Fruit fly (Drosophila melanogaster) whole organism, embryonic: ENCODE results near the gene CG43354.

Experiments
- Adf1 ChIP-seq: fragments of 200-800 bp; sonication (Bioruptor generic); IDR thresholded peaks from 2 replicates; pipeline ENCODE4 v1.3.6; 2022; ENCODE audit warnings: missing biosample characterization, missing genetic modification characterization
- CG10209 ChIP-seq: fragments of 200-800 bp; sonication (Bioruptor generic); optimal IDR thresholded peaks from 3 replicates; lab custom pipeline; 2017; ENCODE audit warnings: missing biosample characterization, mild to moderate bottlenecking, missing genetic modification characterization, missing genetic modification reagents
- CG10321 ChIP-seq: fragments of 200-800 bp; sonication (Bioruptor generic); IDR thresholded peaks from 2 replicates; pipeline ENCODE4 v1.3.6; 2022; ENCODE audit warnings: missing biosample characterization, missing genetic modification characterization
- CG10543 ChIP-seq: fragments of 200-800 bp; sonication (Bioruptor generic); optimal IDR thresholded peaks from 3 replicates; lab custom pipeline; 2017; ENCODE audit warnings: missing biosample characterization, mild to moderate bottlenecking, missing genetic modification characterization, moderate library complexity
- CG11695 ChIP-seq: fragments of 200-800 bp; sonication (Bioruptor generic); IDR thresholded peaks from 3 replicates; pipeline ENCODE4 v1.3.6; 2022; ENCODE audit warnings: missing biosample characterization, missing genetic modification characterization
- CG13624 ChIP-seq: fragments of 200-800 bp; sonication (Bioruptor generic); optimal IDR thresholded peaks from 2 replicates; lab custom pipeline; 2016; ENCODE audit warnings: missing biosample characterization, missing genetic modification characterization
- CG14860 ChIP-seq: fragments of 200-800 bp; sonication (Bioruptor generic); IDR thresholded peaks from 3 replicates; pipeline ENCODE4 v1.3.6; 2022; ENCODE audit warnings: missing biosample characterization, missing genetic modification characterization; ENCODE audit not compliant: partially characterized antibody
- CG15269 ChIP-seq: fragments of 200-800 bp; sonication (Bioruptor generic); optimal IDR thresholded peaks from 2 replicates; lab custom pipeline; 2018; ENCODE audit warnings: missing biosample characterization, mild to moderate bottlenecking, missing genetic modification characterization, moderate library complexity
- CG1792 ChIP-seq: fragments of 200-800 bp; sonication (Bioruptor generic); optimal IDR thresholded peaks from 2 replicates; lab custom pipeline; 2016; ENCODE audit warnings: missing biosample characterization, missing genetic modification characterization
- CG18262 ChIP-seq: fragments of 200-800 bp; optimal IDR thresholded peaks from 3 replicates; lab custom pipeline; 2019; ENCODE audit warnings: missing biosample characterization, mild to moderate bottlenecking, missing genetic modification characterization, moderate library complexity
- CG32772 ChIP-seq: fragments of 200-800 bp; sonication (Bioruptor generic); IDR thresholded peaks from 2 replicates; pipeline ENCODE4 v1.3.6; 2022; ENCODE audit warnings: missing biosample characterization, missing genetic modification characterization
- CG34422 ChIP-seq: fragments of 200-800 bp; sonication (Bioruptor generic); IDR thresholded peaks from 3 replicates; pipeline ENCODE4 v1.3.6; 2022; ENCODE audit warnings: missing biosample characterization, missing genetic modification characterization
- CG6654 ChIP-seq: fragments of 200-800 bp; sonication (Bioruptor generic); optimal IDR thresholded peaks from 2 replicates; lab custom pipeline; 2017; ENCODE audit warnings: missing biosample characterization, mild to moderate bottlenecking, missing genetic modification characterization
- CG7745 ChIP-seq: fragments of 200-800 bp; sonication (Bioruptor generic); optimal IDR thresholded peaks from 2 replicates; lab custom pipeline; 2018; ENCODE audit warnings: missing biosample characterization, mild to moderate bottlenecking, missing genetic modification characterization, moderate library complexity
- CG9876 ChIP-seq: fragments of 200-800 bp; sonication (Bioruptor generic); optimal IDR thresholded peaks from 2 replicates; lab custom pipeline; 2016; ENCODE audit warnings: missing biosample characterization, missing genetic modification characterization
- Dbx ChIP-seq: fragments of 200-800 bp; sonication (Bioruptor generic); IDR thresholded peaks from 3 replicates; pipeline ENCODE4 v1.3.6; 2022; ENCODE audit warnings: missing biosample characterization, missing genetic modification characterization
- Doc2 ChIP-seq: fragments of 200-800 bp; sonication (Bioruptor generic); IDR thresholded peaks from 2 replicates; pipeline ENCODE4 v1.3.6; 2022; ENCODE audit warnings: missing biosample characterization, missing genetic modification characterization
- Drgx ChIP-seq: fragments of 200-800 bp; sonication (Bioruptor generic); IDR thresholded peaks from 2 replicates; pipeline ENCODE4 v1.3.6; 2022; ENCODE audit warnings: missing biosample characterization, missing genetic modification characterization
- Fer1 ChIP-seq: fragments of 200-800 bp; sonication (Bioruptor generic); optimal IDR thresholded peaks from 2 replicates; lab custom pipeline; 2017; ENCODE audit warnings: missing biosample characterization, mild to moderate bottlenecking, missing genetic modification characterization
- GATAe ChIP-seq: fragments of 200-800 bp; sonication (Bioruptor generic); conservative IDR thresholded peaks from 2 replicates; pipeline ENCODE4 v1.3.6; 2022; ENCODE audit warnings: missing biosample characterization, missing genetic modification characterization
- Hmx ChIP-seq: fragments of 200-800 bp; sonication (Bioruptor generic); optimal IDR thresholded peaks from 2 replicates; lab custom pipeline; 2016; ENCODE audit warnings: missing biosample characterization, missing genetic modification characterization
- Hsf ChIP-seq: fragments of 200-800 bp; sonication (Bioruptor generic); optimal IDR thresholded peaks from 3 replicates; lab custom pipeline; 2016; ENCODE audit warnings: missing biosample characterization, missing genetic modification characterization
- Kr ChIP-seq: fragments of 200-800 bp; sonication (Bioruptor generic); optimal IDR thresholded peaks from 2 replicates; lab custom pipeline; 2017; ENCODE audit warnings: missing biosample characterization, mild to moderate bottlenecking, missing genetic modification characterization
- NfI ChIP-seq: fragments of 200-800 bp; sonication (Bioruptor generic); optimal IDR thresholded peaks from 3 replicates; lab custom pipeline; 2018; ENCODE audit warnings: missing biosample characterization, mild to moderate bottlenecking, missing genetic modification characterization, moderate library complexity
- Xbp1 ChIP-seq: fragments of 200-800 bp; sonication (Bioruptor generic); optimal IDR thresholded peaks from 3 replicates; lab custom pipeline; 2016; ENCODE audit warnings: missing biosample characterization, mild to moderate bottlenecking, missing genetic modification characterization
- Xrp1 ChIP-seq: fragments of 200-800 bp; sonication (Bioruptor generic); IDR thresholded peaks from 2 replicates; pipeline ENCODE4 v1.3.6; 2022; ENCODE audit warnings: missing biosample characterization, missing genetic modification characterization
- ap ChIP-seq: fragments of 200-800 bp; sonication (Bioruptor generic); IDR thresholded peaks from 2 replicates; pipeline ENCODE4 v1.3.6; 2022; ENCODE audit warnings: missing biosample characterization, missing genetic modification characterization
- bowl ChIP-seq: fragments of 200-800 bp; sonication (Bioruptor generic); IDR thresholded peaks from 2 replicates; pipeline ENCODE4 v1.3.6; 2022; ENCODE audit warnings: missing biosample characterization, missing genetic modification characterization
- bsh ChIP-seq, 2 experiments: fragments of 200-800 bp; sonication (Bioruptor generic); optimal IDR thresholded peaks; 2 replicates each; lab custom pipeline; 2017 to 2018; ENCODE audit warnings: mild to moderate bottlenecking in 2 of 2, missing biosample characterization in 2 of 2, missing genetic modification characterization in 2 of 2, moderate library complexity in 1 of 2
- cas ChIP-seq: fragments of 200-800 bp; sonication (Bioruptor generic); IDR thresholded peaks from 2 replicates; pipeline ENCODE4 v1.3.6; 2022; ENCODE audit warnings: missing biosample characterization, missing genetic modification characterization
- crol ChIP-seq: fragments of 200-800 bp; sonication (Bioruptor generic); IDR thresholded peaks from 2 replicates; pipeline ENCODE4 v1.3.6; 2022; ENCODE audit warnings: missing biosample characterization, missing genetic modification characterization
- eve ChIP-seq, 2 experiments: fragments of >200 bp; optimal IDR thresholded peaks; 2 replicates each; lab custom pipeline; 2017; ENCODE audit warnings: missing biosample characterization in 2 of 2, missing genetic modification characterization in 2 of 2
- fd64A ChIP-seq: fragments of 200-800 bp; sonication (Bioruptor generic); optimal IDR thresholded peaks from 3 replicates; lab custom pipeline; 2018; ENCODE audit warnings: missing biosample characterization, mild to moderate bottlenecking, missing genetic modification characterization
- insv ChIP-seq, 2 experiments: fragments of 200-800 bp; sonication (Bioruptor generic); optimal IDR thresholded peaks; 3 replicates each; lab custom pipeline; 2016 to 2018; ENCODE audit warnings: missing biosample characterization in 2 of 2, missing genetic modification characterization in 2 of 2
- lab ChIP-seq: fragments of 200-800 bp; sonication (Bioruptor generic); optimal IDR thresholded peaks from 3 replicates; lab custom pipeline; 2017; ENCODE audit warnings: missing biosample characterization, missing genetic modification characterization, mild to moderate bottlenecking, moderate library complexity, missing genetic modification reagents
- lola ChIP-seq, 3 experiments: fragments of >200 bp in 2 of 3; fragments of 200-800 bp in 1 of 3; sonication (Bioruptor generic) in 1 of 3; optimal IDR thresholded peaks; 2 replicates each; lab custom pipeline; 2017 to 2019; ENCODE audit warnings: missing biosample characterization in 3 of 3, missing genetic modification characterization in 3 of 3, mild to moderate bottlenecking in 1 of 3, moderate library complexity in 1 of 3
- nerfin-2 ChIP-seq: fragments of 200-800 bp; sonication (Bioruptor generic); IDR thresholded peaks from 2 replicates; pipeline ENCODE4 v1.3.6; 2022; ENCODE audit warnings: missing biosample characterization, missing genetic modification characterization; ENCODE audit not compliant: partially characterized antibody
- nmo ChIP-seq: fragments of 200-800 bp; sonication (Bioruptor generic); optimal IDR thresholded peaks from 2 replicates; lab custom pipeline; 2018; ENCODE audit warnings: missing biosample characterization, mild to moderate bottlenecking, missing genetic modification characterization, moderate library complexity
- pho ChIP-seq: fragments of 200-800 bp; sonication (Bioruptor generic); optimal IDR thresholded peaks from 2 replicates; lab custom pipeline; 2016; ENCODE audit warnings: missing biosample characterization, missing genetic modification characterization
- pzg ChIP-seq: fragments of 200-800 bp; sonication (Bioruptor generic); optimal IDR thresholded peaks from 3 replicates; lab custom pipeline; 2018; ENCODE audit warnings: missing biosample characterization, mild to moderate bottlenecking, missing genetic modification characterization, moderate library complexity
- repo ChIP-seq: fragments of 200-800 bp; sonication (Bioruptor generic); optimal IDR thresholded peaks from 2 replicates; lab custom pipeline; 2016; ENCODE audit warnings: missing biosample characterization, missing genetic modification characterization
- run ChIP-seq: fragments of 200-800 bp; sonication (Bioruptor generic); optimal IDR thresholded peaks from 3 replicates; lab custom pipeline; 2018; ENCODE audit warnings: missing biosample characterization, mild to moderate bottlenecking, missing genetic modification characterization
- schlank ChIP-seq: fragments of 200-800 bp; sonication (Bioruptor generic); optimal IDR thresholded peaks from 2 replicates; lab custom pipeline; 2018; ENCODE audit warnings: missing biosample characterization, mild to moderate bottlenecking, missing genetic modification characterization
- sens ChIP-seq: fragments of 200-800 bp; sonication (Bioruptor generic); peaks from one replicate; lab custom pipeline; 2016; ENCODE audit warnings: missing biosample characterization, missing genetic modification characterization
- seq ChIP-seq: fragments of 200-800 bp; sonication (Bioruptor generic); IDR thresholded peaks from 2 replicates; pipeline ENCODE4 v1.3.6; 2022; ENCODE audit warnings: missing biosample characterization, missing genetic modification characterization
- sr ChIP-seq: fragments of 200-800 bp; sonication (Bioruptor generic); IDR thresholded peaks from 3 replicates; pipeline ENCODE4 v1.3.6; 2022; ENCODE audit warnings: missing biosample characterization, missing genetic modification characterization
- stc ChIP-seq: fragments of 200-800 bp; sonication (Bioruptor generic); IDR thresholded peaks from 2 replicates; pipeline ENCODE4 v1.3.6; 2022; ENCODE audit warnings: missing biosample characterization, missing genetic modification characterization
- tgo ChIP-seq: fragments of 200-800 bp; sonication (Bioruptor generic); IDR thresholded peaks from 3 replicates; pipeline ENCODE4 v1.3.6; 2022; ENCODE audit warnings: missing biosample characterization, missing genetic modification characterization
- wor ChIP-seq: fragments of 200-800 bp; sonication (Bioruptor generic); IDR thresholded peaks from 2 replicates; pipeline ENCODE4 v1.3.6; 2022; ENCODE audit warnings: missing biosample characterization, missing genetic modification characterization

Gene CG43354

dm6 chr2L:18345194-18345593, 35.9 kb upstream of the CG43354 start (continued):
- peak; percentile 17 for TF ChIP-seq CG15269
- peak; percentile 52 for TF ChIP-seq nmo
- peak; percentile 79 for TF ChIP-seq Drgx (GFP tag; lab: Robert Waterston, UW)
- peak in 1 of 2 experiments; percentile 71 for TF ChIP-seq eve (GFP tag; optimal IDR thresholded peaks at IDR 0.05; lab: Kevin White, UChicago)
- TF ChIP-seq tgo, result peak; percentile 28; the same call in 1 of the 3 replicates
- TF ChIP-seq wor (GFP tag; lab: Robert Waterston, UW), result 0 out of 2 replicates have a peak, but pooled peaks have one; percentile 15
- TF ChIP-seq lola (GFP tag; optimal IDR thresholded peaks at IDR 0.05; lab: Kevin White, UChicago), result peak in 1 of 3 experiments; percentile 55
- 0 out of 2 replicates have a peak, but pooled peaks have one; percentile 28 for TF ChIP-seq CG32772 (GFP tag; lab: Robert Waterston, UW)
- no peak for TF ChIP-seq insv (GFP tag; optimal IDR thresholded peaks at IDR 0.05; lab: Kevin White, UChicago)
- no peak for TF ChIP-seq pzg
- TF ChIP-seq nerfin-2, result no peak
- peak; percentile 32; the same call in 1 of the 2 replicates for TF ChIP-seq stc (GFP tag; lab: Robert Waterston, UW)
- TF ChIP-seq seq (GFP tag; lab: Robert Waterston, UW), result no peak

dm6 chr2L:18344343-18344742, 35.1 kb upstream of the CG43354 start:
- TF ChIP-seq Xrp1 (GFP tag; lab: Robert Waterston, UW) (no peak), run (tag; lab: Kevin White, UChicago) (no peak), sr (GFP tag; lab: Robert Waterston, UW) (no peak), Hsf (GFP tag; lab: Kevin White, UChicago) (no peak), fd64A (GFP tag; lab: Kevin White, UChicago) (no peak), sens (GFP tag; lab: Kevin White, UChicago) (peak; percentile 50), bsh (GFP tag; optimal IDR thresholded peaks at IDR 0.05; lab: Kevin White, UChicago) (peak in 1 of 2 experiments; percentile 49), Drgx (GFP tag; lab: Robert Waterston, UW) (peak; percentile 73), NfI (GFP tag; lab: Kevin White, UChicago) (no peak), CG34422 (GFP tag; lab: Robert Waterston, UW) (no peak), GATAe (GFP tag; lab: Robert Waterston, UW) (no peak)

dm6 chr2L:18340921-18341320, 31.7 kb upstream of the CG43354 start:
- TF ChIP-seq repo (GFP tag; lab: Kevin White, UChicago), result no peak
- no peak for TF ChIP-seq CG14860
- TF ChIP-seq Xbp1 (GFP tag; lab: Kevin White, UChicago), result no peak
- no peak for TF ChIP-seq schlank
- no peak for TF ChIP-seq Hmx (GFP tag; lab: Kevin White, UChicago)
- TF ChIP-seq crol (GFP tag; lab: Robert Waterston, UW), result peak; percentile 49; the same call in 1 of the 2 replicates
- no peak for TF ChIP-seq CG11695 (GFP tag; lab: Robert Waterston, UW)
- no peak for TF ChIP-seq CG13624 (GFP tag; lab: Kevin White, UChicago)
- no peak for TF ChIP-seq CG18262 (tag; lab: Kevin White, UChicago)
- TF ChIP-seq bowl (GFP tag; lab: Robert Waterston, UW), result no peak
- no peak for TF ChIP-seq CG7745
- TF ChIP-seq Adf1 (GFP tag; lab: Robert Waterston, UW), result no peak
- TF ChIP-seq CG6654, result no peak
- TF ChIP-seq CG9876 (GFP tag; lab: Kevin White, UChicago), result no peak
- TF ChIP-seq Dbx (GFP tag; lab: Robert Waterston, UW), result no peak
- TF ChIP-seq CG10543, result no peak
- no peak for TF ChIP-seq Doc2 (GFP tag; lab: Robert Waterston, UW)
- no peak for TF ChIP-seq cas
- TF ChIP-seq bsh (GFP tag; optimal IDR thresholded peaks at IDR 0.05; lab: Kevin White, UChicago), result peak in 1 of 2 experiments; percentile 14
- no peak for TF ChIP-seq CG1792 (GFP tag; lab: Kevin White, UChicago)
- no peak for TF ChIP-seq Kr
- 0 out of 2 replicates have a peak, but pooled peaks have one; percentile 8 for TF ChIP-seq ap (GFP tag; lab: Robert Waterston, UW)
- peak; percentile 92 for TF ChIP-seq Drgx (GFP tag; lab: Robert Waterston, UW)
- TF ChIP-seq CG10209, result no peak
- TF ChIP-seq lab, result no peak
- TF ChIP-seq stc (GFP tag; lab: Robert Waterston, UW), result no peak
- no peak for TF ChIP-seq pho
- TF ChIP-seq Fer1 (GFP tag; lab: Kevin White, UChicago), result no peak
- TF ChIP-seq CG10321, result no peak
